Worm (Caenorhabditis elegans) whole organism, L4 larva: ENCODE results near the gene R02E4.2.

Source experiments
- D1046.2 ChIP-seq: fragments of 200-800 bp; sonication (Bioruptor generic); IDR thresholded peaks from 2 replicates; pipeline ENCODE4 v1.3.6; 2022; ENCODE audit warnings: missing genetic modification characterization, missing compliant biosample characterization
- F44E2.7 ChIP-seq: fragments of 200-800 bp; sonication (Bioruptor generic); IDR thresholded peaks from 2 replicates; pipeline ENCODE4 v2.1.2; 2022; ENCODE audit warnings: missing genetic modification characterization, missing compliant biosample characterization
- T26A8.4 ChIP-seq: fragments of 200-800 bp; sonication (Bioruptor generic); IDR thresholded peaks from 2 replicates; pipeline ENCODE4 v1.3.6; 2022; ENCODE audit warnings: missing genetic modification characterization, missing compliant biosample characterization
- Y48G9A.11 ChIP-seq: fragments of 200-800 bp; sonication (Bioruptor generic); IDR thresholded peaks from 2 replicates; pipeline ENCODE4 v1.3.6; 2022; ENCODE audit warnings: missing genetic modification reagents, missing genetic modification characterization, missing compliant biosample characterization
- Y5F2A.4 ChIP-seq: fragments of 200-800 bp; sonication (Bioruptor generic); optimal IDR thresholded peaks from 2 replicates; lab custom pipeline; 2018; ENCODE audit warnings: mild to moderate bottlenecking, missing genetic modification characterization, missing compliant biosample characterization
- ZK546.5 ChIP-seq, 2 experiments: sonication (generic microtip); optimal IDR thresholded peaks; 2 replicates each; lab custom pipeline; 2017; ENCODE audit warnings: missing biosample characterization in 2 of 2, missing genetic modification characterization in 2 of 2
- aly-2 ChIP-seq: sonication (generic microtip); optimal IDR thresholded peaks from 2 replicates; lab custom pipeline; 2018; ENCODE audit warnings: missing biosample characterization, missing genetic modification characterization
- ama-1 ChIP-seq: fragments of 150-350 bp; optimal IDR thresholded peaks from 2 replicates; lab custom pipeline; 2014; ENCODE audit warnings: inconsistent platforms, mixed read lengths
- arid-1 ChIP-seq: fragments of 200-800 bp; sonication (Bioruptor generic); conservative IDR thresholded peaks from 2 replicates; pipeline ENCODE4 v1.3.6; 2022; ENCODE audit warnings: missing genetic modification reagents, missing genetic modification characterization, missing compliant biosample characterization
- ceh-62 ChIP-seq: sonication (generic microtip); optimal IDR thresholded peaks from 2 replicates; lab custom pipeline; 2017; ENCODE audit warnings: missing biosample characterization, missing genetic modification characterization
- ces-1 ChIP-seq: fragments of 150-350 bp; sonication (generic microtip); optimal IDR thresholded peaks from 4 replicates; lab custom pipeline; 2014; ENCODE audit warnings: missing biosample characterization, missing genetic modification reagents, missing genetic modification characterization
- cey-2 ChIP-seq: sonication (generic microtip); optimal IDR thresholded peaks from 3 replicates; lab custom pipeline; 2017; ENCODE audit warnings: missing genetic modification characterization, mild to moderate bottlenecking, missing compliant biosample characterization, antibody characterized with exemption, borderline replicate concordance; ENCODE audit not compliant: insufficient read depth
- daf-16 ChIP-seq, 3 experiments: sonication (generic microtip); optimal IDR thresholded peaks; 2 replicates each; lab custom pipeline; 2016 to 2017; ENCODE audit warnings: missing genetic modification characterization in 3 of 3, missing genetic modification reagents in 3 of 3, mild to moderate bottlenecking in 2 of 3, missing compliant biosample characterization in 2 of 3, missing biosample characterization in 1 of 3, moderate library complexity in 1 of 3
- dmd-8 ChIP-seq: fragments of 200-800 bp; sonication (Bioruptor generic); IDR thresholded peaks from 2 replicates; pipeline ENCODE4 v1.3.6; 2022; ENCODE audit warnings: missing genetic modification characterization, missing compliant biosample characterization
- dmd-9 ChIP-seq: fragments of 200-800 bp; sonication (Bioruptor generic); IDR thresholded peaks from 2 replicates; pipeline ENCODE4 v1.3.6; 2022; ENCODE audit warnings: missing genetic modification reagents, missing genetic modification characterization, missing compliant biosample characterization
- dpl-1 ChIP-seq: fragments of 150-350 bp; optimal IDR thresholded peaks from 2 replicates; lab custom pipeline; 2014; ENCODE audit warnings: missing biosample characterization, missing genetic modification reagents, missing genetic modification characterization
- dve-1 ChIP-seq: sonication (generic microtip); optimal IDR thresholded peaks from 2 replicates; lab custom pipeline; 2017; ENCODE audit warnings: antibody characterized with exemption, mild to moderate bottlenecking, missing genetic modification characterization, missing compliant biosample characterization; ENCODE audit not compliant: insufficient read depth
- egl-27 ChIP-seq: sonication (generic microtip); optimal IDR thresholded peaks from 3 replicates; lab custom pipeline; 2017; ENCODE audit warnings: missing biosample characterization, missing genetic modification reagents, missing genetic modification characterization
- egl-43 ChIP-seq: fragments of 200-800 bp; sonication (Bioruptor generic); IDR thresholded peaks from 2 replicates; pipeline ENCODE4 v1.3.6; 2022; ENCODE audit warnings: missing genetic modification reagents, missing genetic modification characterization, missing compliant biosample characterization
- fos-1 ChIP-seq: fragments of 150-350 bp; optimal IDR thresholded peaks from 2 replicates; lab custom pipeline; 2014; ENCODE audit warnings: missing biosample characterization, missing genetic modification characterization
- hlh-11 ChIP-seq: fragments of 200-800 bp; sonication (Bioruptor generic); optimal IDR thresholded peaks from 2 replicates; lab custom pipeline; 2018; ENCODE audit warnings: mild to moderate bottlenecking, missing genetic modification characterization, missing compliant biosample characterization
- hlh-30 ChIP-seq: sonication (generic microtip); optimal IDR thresholded peaks from 2 replicates; lab custom pipeline; 2017; ENCODE audit warnings: antibody characterized with exemption, mild to moderate bottlenecking, missing genetic modification characterization, missing compliant biosample characterization; ENCODE audit not compliant: insufficient read depth
- jun-1 ChIP-seq: fragments of 150-350 bp; optimal IDR thresholded peaks from 2 replicates; lab custom pipeline; 2014; ENCODE audit warnings: missing biosample characterization, missing genetic modification reagents, missing genetic modification characterization
- lin-29 ChIP-seq: fragments of 200-800 bp; sonication (Bioruptor generic); IDR thresholded peaks from 2 replicates; pipeline ENCODE4 v1.3.6; 2022; ENCODE audit warnings: missing genetic modification reagents, missing genetic modification characterization, missing compliant biosample characterization
- lin-38 ChIP-seq: fragments of 200-800 bp; sonication (Bioruptor generic); IDR thresholded peaks from 2 replicates; pipeline ENCODE4 v1.3.6; 2022; ENCODE audit warnings: missing genetic modification reagents, missing genetic modification characterization, missing compliant biosample characterization
- lin-39 ChIP-seq: fragments of 150-350 bp; optimal IDR thresholded peaks from 2 replicates; lab custom pipeline; 2014; ENCODE audit warnings: missing biosample characterization, missing genetic modification reagents, missing genetic modification characterization
- lir-3 ChIP-seq: sonication (generic microtip); optimal IDR thresholded peaks from 2 replicates; lab custom pipeline; 2016; ENCODE audit warnings: mild to moderate bottlenecking, missing genetic modification characterization, missing compliant biosample characterization
- madf-5 ChIP-seq, 2 experiments: fragments of 200-800 bp; sonication (Bioruptor generic); IDR thresholded peaks; 2 replicates each; pipeline ENCODE4 v1.3.6; 2022; ENCODE audit warnings: missing compliant biosample characterization in 2 of 2, missing genetic modification characterization in 2 of 2
- mdl-1 ChIP-seq, 2 experiments: fragments of 150-350 bp in 1 of 2; sonication (generic microtip) in 1 of 2; optimal IDR thresholded peaks; 2 replicates each; lab custom pipeline; 2014 to 2017; ENCODE audit warnings: missing biosample characterization in 2 of 2, missing genetic modification characterization in 2 of 2
- mep-1 ChIP-seq: fragments of 150-350 bp; sonication (generic microtip); optimal IDR thresholded peaks from 3 replicates; lab custom pipeline; 2014; ENCODE audit warnings: missing biosample characterization, missing genetic modification characterization
- mxl-2 ChIP-seq: fragments of 200-800 bp; sonication (Bioruptor generic); conservative IDR thresholded peaks from 2 replicates; pipeline ENCODE4 v1.3.6; 2022; ENCODE audit warnings: missing genetic modification reagents, missing genetic modification characterization, missing compliant biosample characterization
- mxl-3 ChIP-seq: fragments of 200-800 bp; sonication (Bioruptor generic); optimal IDR thresholded peaks from 2 replicates; lab custom pipeline; 2018; ENCODE audit warnings: mild to moderate bottlenecking, missing genetic modification characterization, missing compliant biosample characterization
- nhr-10 ChIP-seq: fragments of 150-350 bp; optimal IDR thresholded peaks from 2 replicates; lab custom pipeline; 2014; ENCODE audit warnings: missing biosample characterization, missing genetic modification characterization
- nhr-11 ChIP-seq: fragments of 150-350 bp; optimal IDR thresholded peaks from 2 replicates; lab custom pipeline; 2014; ENCODE audit warnings: missing biosample characterization, missing genetic modification characterization
- nhr-111 ChIP-seq: fragments of 200-800 bp; sonication (Bioruptor generic); optimal IDR thresholded peaks from 2 replicates; lab custom pipeline; 2018; ENCODE audit warnings: mild to moderate bottlenecking, missing genetic modification characterization, missing compliant biosample characterization
- nhr-42 ChIP-seq: fragments of 200-800 bp; sonication (Bioruptor generic); IDR thresholded peaks from 2 replicates; pipeline ENCODE4 v1.3.6; 2022; ENCODE audit warnings: missing genetic modification characterization, missing compliant biosample characterization
- nhr-76 ChIP-seq: fragments of 150-350 bp; optimal IDR thresholded peaks from 2 replicates; lab custom pipeline; 2014; ENCODE audit warnings: missing biosample characterization, missing genetic modification characterization
- pqm-1 ChIP-seq: sonication (generic microtip); optimal IDR thresholded peaks from 2 replicates; lab custom pipeline; 2017; ENCODE audit warnings: missing biosample characterization, missing genetic modification characterization
- set-16 ChIP-seq: fragments of 200-800 bp; sonication (Bioruptor generic); IDR thresholded peaks from 2 replicates; pipeline ENCODE4 v1.3.6; 2022; ENCODE audit warnings: missing genetic modification reagents, missing genetic modification characterization, missing compliant biosample characterization
- skn-1 ChIP-seq: fragments of 150-350 bp; optimal IDR thresholded peaks from 2 replicates; lab custom pipeline; 2014; ENCODE audit warnings: missing biosample characterization, missing genetic modification characterization
- snpc-4 ChIP-seq: fragments of 150-350 bp; optimal IDR thresholded peaks from 2 replicates; lab custom pipeline; 2014; ENCODE audit warnings: missing biosample characterization, missing genetic modification characterization
- spr-1 ChIP-seq: sonication (generic microtip); optimal IDR thresholded peaks from 2 replicates; lab custom pipeline; 2016; ENCODE audit warnings: mild to moderate bottlenecking, missing genetic modification characterization, missing compliant biosample characterization
- spr-3 ChIP-seq: fragments of 200-800 bp; sonication (Bioruptor generic); optimal IDR thresholded peaks from 2 replicates; lab custom pipeline; 2018; ENCODE audit warnings: mild to moderate bottlenecking, missing genetic modification characterization, missing compliant biosample characterization
- tra-1 ChIP-seq: fragments of 200-800 bp; sonication (Bioruptor generic); IDR thresholded peaks from 2 replicates; pipeline ENCODE4 v1.3.6; 2022; ENCODE audit warnings: missing genetic modification reagents, missing genetic modification characterization, missing compliant biosample characterization
- unc-39 ChIP-seq: sonication (generic microtip); optimal IDR thresholded peaks from 2 replicates; lab custom pipeline; 2017; ENCODE audit warnings: missing biosample characterization, missing genetic modification characterization
- zag-1 ChIP-seq: fragments of 150-350 bp; optimal IDR thresholded peaks from 2 replicates; lab custom pipeline; 2014; ENCODE audit warnings: missing biosample characterization, missing genetic modification characterization
- zfp-2 ChIP-seq: sonication (generic microtip); optimal IDR thresholded peaks from 2 replicates; lab custom pipeline; 2016; ENCODE audit warnings: mild to moderate bottlenecking, missing genetic modification characterization, missing compliant biosample characterization
- ztf-11 ChIP-seq: fragments of 150-350 bp; optimal IDR thresholded peaks from 2 replicates; lab custom pipeline; 2014; ENCODE audit warnings: missing biosample characterization, missing genetic modification characterization

R02E4.2 gene

DNA sequence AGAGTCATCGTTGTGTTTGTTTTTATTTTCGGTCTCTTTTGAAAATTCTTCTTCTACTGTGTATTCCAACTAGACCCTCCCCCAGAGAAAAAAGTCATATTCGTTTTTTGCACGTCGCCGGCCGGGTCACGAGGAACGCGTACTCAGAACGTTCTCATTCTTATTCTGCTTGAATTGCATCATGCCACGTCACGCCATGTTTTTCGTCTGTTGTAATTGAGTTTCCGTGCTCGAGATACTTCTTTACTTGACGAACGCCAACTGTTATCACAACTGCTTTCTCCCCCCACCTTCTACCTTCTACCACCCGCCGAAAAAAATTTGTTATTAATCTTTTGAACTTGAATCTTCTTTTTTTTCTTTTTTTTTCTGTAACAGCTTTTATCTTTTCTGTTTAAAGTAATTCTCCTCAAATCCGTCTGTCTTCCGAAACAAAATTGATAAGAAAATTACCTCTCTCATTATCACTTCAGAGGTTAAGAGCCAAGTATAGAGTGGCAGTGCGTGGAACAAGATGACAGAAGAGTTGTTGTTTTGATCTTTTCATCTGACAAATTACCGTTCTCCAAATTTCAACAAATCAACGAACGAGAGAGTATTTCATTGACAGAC lies 35.5 kb downstream of the R02E4.2 start (continued):
- TF ChIP-seq mxl-2 (GFP tag; lab: Robert Waterston, UW) = no peak
- 0 out of 2 replicates have a peak, but pooled peaks have one; percentile 51 for TF ChIP-seq egl-43 (GFP tag; lab: Robert Waterston, UW)
- no peak for TF ChIP-seq hlh-11 (tag; lab: Kevin White, UChicago)
- TF ChIP-seq dve-1 (tag; lab: Kevin White, UChicago) = peak; percentile 50
- no peak for TF ChIP-seq D1046.2 (GFP tag; lab: Robert Waterston, UW)
- peak; percentile 20 for TF ChIP-seq hlh-30
- no peak for TF ChIP-seq spr-3
- no peak for TF ChIP-seq nhr-10 (tag; lab: Kevin White, UChicago)
- no peak for TF ChIP-seq mxl-3 (GFP tag; lab: Kevin White, UChicago)
- no peak for TF ChIP-seq nhr-111 (GFP tag; lab: Kevin White, UChicago)
- no peak for TF ChIP-seq jun-1 (tag; lab: Kevin White, UChicago)
- no peak for TF ChIP-seq nhr-42

DNA sequence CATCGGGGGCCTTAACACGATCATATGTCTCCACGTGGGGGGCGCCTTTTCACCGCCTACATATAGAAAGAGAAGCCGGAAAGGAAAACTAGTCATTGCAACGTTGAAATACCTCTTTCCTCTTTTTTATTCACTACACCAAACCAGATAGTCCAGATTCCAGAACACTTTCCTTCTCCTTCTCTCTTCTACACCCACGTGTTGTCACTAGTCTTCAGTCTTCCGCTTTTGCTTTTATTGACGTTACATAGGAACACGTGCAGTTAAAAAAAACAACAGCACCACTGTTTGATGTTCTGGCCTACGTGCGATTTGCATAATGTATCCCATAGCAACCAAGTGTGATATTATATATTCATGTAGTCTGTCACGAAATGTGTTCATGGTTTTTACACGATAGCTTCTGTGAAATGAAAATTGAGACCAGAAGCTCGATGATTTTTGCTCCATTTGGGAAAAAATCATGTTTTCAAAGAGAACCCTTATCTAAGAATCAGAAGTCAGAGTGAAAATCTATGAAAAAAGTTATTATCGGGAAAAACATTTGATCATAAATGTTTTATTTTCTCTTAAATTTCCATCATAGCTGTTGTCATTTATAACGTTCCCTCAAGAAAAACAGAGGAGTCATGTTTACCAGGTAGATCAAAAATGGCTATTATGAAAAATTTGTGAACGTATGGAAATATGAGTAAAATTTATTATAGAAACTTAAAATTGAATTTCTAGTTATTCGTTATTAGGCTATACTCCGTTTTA lies 36.2 kb downstream of the R02E4.2 start:
- TF ChIP-seq lir-3 (tag; lab: Kevin White, UChicago) (no peak), set-16 (no peak), unc-39 (tag; lab: Kevin White, UChicago) (no peak), lin-29 (GFP tag; lab: Robert Waterston, UW) (no peak; the same call in 1 of the 2 replicates), ztf-11 (no peak), zfp-2 (tag; lab: Kevin White, UChicago) (no peak), nhr-11 (peak; percentile 8), lin-38 (GFP tag; lab: Robert Waterston, UW) (no peak), pqm-1 (tag; lab: Kevin White, UChicago) (no peak), nhr-10 (tag; lab: Kevin White, UChicago) (no peak), ZK546.5 (tag; optimal IDR thresholded peaks at IDR 0.05; lab: Kevin White, UChicago) (no peak), snpc-4 (tag; lab: Kevin White, UChicago) (no peak), skn-1 (tag; lab: Kevin White, UChicago) (no peak), mdl-1 (tag; optimal IDR thresholded peaks at IDR 0.05; lab: Kevin White, UChicago) (peak; percentile 67 to 82), dpl-1 (GFP tag; lab: Kevin White, UChicago) (no peak), lin-39 (tag; lab: Kevin White, UChicago) (no peak), F44E2.7 (GFP tag; lab: Robert Waterston, UW) (no peak), nhr-42 (no peak), tra-1 (GFP tag; lab: Robert Waterston, UW) (peak; percentile 46; the same call in 1 of the 2 replicates), Y48G9A.11 (GFP tag; lab: Robert Waterston, UW) (no peak), egl-27 (no peak), ceh-62 (tag; lab: Kevin White, UChicago) (no peak), ces-1 (GFP tag; lab: Kevin White, UChicago) (no peak), dmd-9 (GFP tag; lab: Robert Waterston, UW) (no peak), nhr-76 (tag; lab: Kevin White, UChicago) (no peak), ama-1 (peak; percentile 34), spr-1 (tag; lab: Kevin White, UChicago) (peak; percentile 7), madf-5 (GFP tag; IDR thresholded peaks at IDR 0.05; lab: Robert Waterston, UW) (no peak), arid-1 (GFP tag; lab: Robert Waterston, UW) (no peak), Y5F2A.4 (GFP tag; lab: Kevin White, UChicago) (no peak), aly-2 (tag; lab: Kevin White, UChicago) (no peak), cey-2 (tag; lab: Kevin White, UChicago) (no peak), D1046.2 (GFP tag; lab: Robert Waterston, UW) (no peak), mep-1 (tag; lab: Kevin White, UChicago) (no peak), zag-1 (tag; lab: Kevin White, UChicago) (no peak), dmd-8 (GFP tag; lab: Robert Waterston, UW) (no peak), fos-1 (tag; lab: Kevin White, UChicago) (no peak), daf-16 (GFP tag; optimal IDR thresholded peaks at IDR 0.05; lab: Kevin White, UChicago) (no peak), daf-16 (tag; optimal IDR thresholded peaks at IDR 0.05; lab: Kevin White, UChicago) (peak; percentile 83), T26A8.4 (no peak)
